Worm (Caenorhabditis elegans) whole organism, L2 larva: ENCODE measurements around the gene C17C3.11.

Experiments used
- F13H6.1 ChIP-seq: sonication (generic microtip); optimal IDR thresholded peaks from 2 replicates; lab custom pipeline; 2016; ENCODE audit warnings: missing genetic modification characterization, missing compliant biosample characterization
- R02D3.7 ChIP-seq: fragments of 150-350 bp; optimal IDR thresholded peaks from 2 replicates; lab custom pipeline; 2014; ENCODE audit warnings: missing biosample characterization, missing genetic modification characterization
- aly-2 ChIP-seq: fragments of 150-350 bp; optimal IDR thresholded peaks from 2 replicates; lab custom pipeline; 2014; ENCODE audit warnings: missing biosample characterization, missing genetic modification characterization
- ceh-16 ChIP-seq: fragments of 150-350 bp; optimal IDR thresholded peaks from 2 replicates; lab custom pipeline; 2014; ENCODE audit warnings: missing biosample characterization, missing genetic modification characterization
- ceh-82 ChIP-seq: fragments of 150-350 bp; optimal IDR thresholded peaks from 2 replicates; lab custom pipeline; 2014; ENCODE audit warnings: missing biosample characterization, missing genetic modification characterization
- crh-2 ChIP-seq: sonication (generic microtip); optimal IDR thresholded peaks from 2 replicates; lab custom pipeline; 2017; ENCODE audit warnings: missing biosample characterization, missing genetic modification characterization
- dmd-4 ChIP-seq: sonication (generic microtip); optimal IDR thresholded peaks from 2 replicates; lab custom pipeline; 2017; ENCODE audit warnings: missing biosample characterization, missing genetic modification characterization
- egl-27 ChIP-seq: sonication (generic microtip); optimal IDR thresholded peaks from 3 replicates; lab custom pipeline; 2017; ENCODE audit warnings: missing biosample characterization, missing genetic modification reagents, missing genetic modification characterization
- elt-1 ChIP-seq: fragments of 150-350 bp; optimal IDR thresholded peaks from 2 replicates; lab custom pipeline; 2014; ENCODE audit warnings: missing biosample characterization, missing genetic modification characterization
- fos-1 ChIP-seq: fragments of 150-350 bp; optimal IDR thresholded peaks from 2 replicates; lab custom pipeline; 2014; ENCODE audit warnings: missing biosample characterization, missing genetic modification characterization
- gmeb-1 ChIP-seq: fragments of 150-350 bp; optimal IDR thresholded peaks from 2 replicates; lab custom pipeline; 2014; ENCODE audit warnings: missing biosample characterization, missing genetic modification characterization
- mab-5 ChIP-seq: fragments of 150-350 bp; optimal IDR thresholded peaks from 2 replicates; lab custom pipeline; 2014; ENCODE audit warnings: missing biosample characterization, missing genetic modification characterization
- mdl-1 ChIP-seq, 2 experiments: fragments of 150-350 bp in 1 of 2; sonication (generic microtip) in 1 of 2; optimal IDR thresholded peaks; 2 replicates each; lab custom pipeline; 2017; ENCODE audit warnings: missing biosample characterization in 2 of 2, missing genetic modification characterization in 2 of 2
- nhr-10 ChIP-seq: sonication (generic microtip); optimal IDR thresholded peaks from 2 replicates; lab custom pipeline; 2017; ENCODE audit warnings: missing biosample characterization, missing genetic modification characterization
- nhr-12 ChIP-seq: fragments of 150-350 bp; optimal IDR thresholded peaks from 2 replicates; lab custom pipeline; 2014; ENCODE audit warnings: missing biosample characterization, missing genetic modification characterization
- peb-1 ChIP-seq: fragments of 150-350 bp; optimal IDR thresholded peaks from 2 replicates; lab custom pipeline; 2014; ENCODE audit warnings: missing biosample characterization, missing genetic modification characterization
- skn-1 ChIP-seq: sonication (generic microtip); optimal IDR thresholded peaks from 2 replicates; lab custom pipeline; 2017; ENCODE audit warnings: missing biosample characterization, missing genetic modification characterization
- sma-9 ChIP-seq, 2 experiments: fragments of 150-350 bp in 1 of 2; sonication (generic microtip) in 1 of 2; optimal IDR thresholded peaks; 2 replicates each; lab custom pipeline; 2014 to 2016; ENCODE audit warnings: missing genetic modification characterization in 2 of 2, mild to moderate bottlenecking in 1 of 2, missing biosample characterization in 1 of 2, missing compliant biosample characterization in 1 of 2, missing genetic modification reagents in 1 of 2, moderate library complexity in 1 of 2
- snpc-4 ChIP-seq: fragments of 150-350 bp; optimal IDR thresholded peaks from 2 replicates; lab custom pipeline; 2014; ENCODE audit warnings: missing biosample characterization, missing genetic modification characterization
- ztf-11 ChIP-seq: sonication (generic microtip); optimal IDR thresholded peaks from 2 replicates; lab custom pipeline; 2017; ENCODE audit warnings: missing biosample characterization, missing genetic modification characterization

The C17C3.11 gene

DNA sequence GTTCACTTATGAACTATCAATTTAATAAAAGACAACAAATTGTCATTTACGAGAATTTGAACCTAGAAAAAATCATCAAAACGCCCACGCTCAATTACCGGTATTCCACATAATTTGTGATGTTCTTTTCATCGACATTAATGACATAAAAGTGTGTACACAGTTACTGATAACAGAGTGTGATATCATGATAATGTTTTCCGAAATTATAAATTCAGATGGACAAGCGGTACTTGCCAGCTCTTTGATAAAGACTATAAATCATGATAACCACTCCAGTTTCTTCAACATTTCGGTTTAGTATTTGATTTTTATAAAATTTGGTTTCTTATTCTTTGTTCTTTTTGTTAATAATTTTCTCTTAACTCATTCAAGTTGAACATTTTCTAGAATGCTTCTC lies 48.2 kb downstream of the C17C3.11 start, which contains the start of gene lys-8:
TSS of gene lys-8 (plus strand) at position 391 of the 400 bp plus-strand sequence.
- no peak for TF ChIP-seq peb-1 (tag; lab: Kevin White, UChicago)
- TF ChIP-seq sma-9 (GFP tag; optimal IDR thresholded peaks at IDR 0.05; lab: Kevin White, UChicago): peak; percentile 78
- TF ChIP-seq sma-9 (tag; optimal IDR thresholded peaks at IDR 0.05; lab: Kevin White, UChicago): no peak
- TF ChIP-seq aly-2: no peak
- peak; percentile 32 for TF ChIP-seq gmeb-1 (tag; lab: Kevin White, UChicago)
- TF ChIP-seq F13H6.1: peak; percentile 52
- peak; percentile 58 for TF ChIP-seq skn-1
- no peak for TF ChIP-seq ztf-11 (tag; lab: Kevin White, UChicago)
- no peak for TF ChIP-seq ceh-16 (tag; lab: Kevin White, UChicago)
- no peak for TF ChIP-seq nhr-10 (tag; lab: Kevin White, UChicago)
- TF ChIP-seq crh-2 (tag; lab: Kevin White, UChicago): peak; percentile 67
- peak; percentile 97 for TF ChIP-seq fos-1 (tag; lab: Kevin White, UChicago)
- TF ChIP-seq, all 48 proteins: peak for 6

DNA sequence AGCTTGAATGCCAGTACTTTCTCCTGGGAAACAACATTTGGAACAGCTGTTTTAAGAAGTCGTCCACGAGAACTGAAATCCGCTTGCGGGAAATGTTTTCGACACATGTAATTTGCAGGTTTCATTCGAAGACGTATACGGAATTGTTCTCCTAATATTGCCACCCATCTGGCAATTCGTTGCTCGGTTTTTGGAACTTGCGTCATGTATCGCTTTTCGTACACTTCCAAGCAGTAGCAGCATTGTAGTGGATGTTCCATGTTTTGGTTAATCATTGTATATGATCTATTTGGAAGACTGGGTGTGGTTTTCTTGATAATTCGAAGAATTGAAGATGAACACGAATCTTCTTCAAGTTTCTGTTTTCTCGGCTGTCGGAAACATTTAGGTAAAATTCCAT lies 50.2 kb downstream of the C17C3.11 start:
- TF ChIP-seq nhr-10 (tag; lab: Kevin White, UChicago) (no peak), snpc-4 (tag; lab: Kevin White, UChicago) (no peak), mab-5 (tag; lab: Kevin White, UChicago) (no peak), ceh-82 (no peak), dmd-4 (tag; lab: Kevin White, UChicago) (no peak), fos-1 (tag; lab: Kevin White, UChicago) (no peak), R02D3.7 (tag; lab: Kevin White, UChicago) (no peak), nhr-12 (tag; lab: Kevin White, UChicago) (no peak), skn-1 (no peak), elt-1 (tag; lab: Kevin White, UChicago) (no peak), egl-27 (tag; lab: Kevin White, UChicago) (no peak), ztf-11 (tag; lab: Kevin White, UChicago) (no peak), mdl-1 (tag; optimal IDR thresholded peaks at IDR 0.05; lab: Kevin White, UChicago) (no peak)
